Fruit fly (Drosophila melanogaster) whole organism, embryonic: Measurements from ENCODE around the gene CaBP1.

ENCODE experiments used
- Atf3 ChIP-seq: fragments of 200-800 bp; sonication (Bioruptor generic); optimal IDR thresholded peaks from 3 replicates; lab custom pipeline; 2016; ENCODE audit warnings: missing biosample characterization, missing genetic modification characterization
- CG10147 ChIP-seq: fragments of 200-800 bp; sonication (Bioruptor generic); optimal IDR thresholded peaks from 2 replicates; lab custom pipeline; 2019; ENCODE audit warnings: missing biosample characterization, mild to moderate bottlenecking, missing genetic modification characterization, moderate library complexity
- CG12104 ChIP-seq: fragments of 200-800 bp; sonication (Bioruptor generic); optimal IDR thresholded peaks from 3 replicates; lab custom pipeline; 2016; ENCODE audit warnings: missing biosample characterization, missing genetic modification characterization
- CG1233 ChIP-seq: fragments of 200-800 bp; sonication (Bioruptor generic); optimal IDR thresholded peaks from 4 replicates; lab custom pipeline; 2018; ENCODE audit warnings: missing biosample characterization, mild to moderate bottlenecking, missing genetic modification characterization
- CG13123 ChIP-seq: fragments of 200-800 bp; sonication (Bioruptor generic); optimal IDR thresholded peaks from 2 replicates; lab custom pipeline; 2016; ENCODE audit warnings: missing biosample characterization, missing genetic modification characterization
- CG13894 ChIP-seq: fragments of 200-800 bp; sonication (Bioruptor generic); optimal IDR thresholded peaks from 3 replicates; lab custom pipeline; 2018; ENCODE audit warnings: missing biosample characterization, mild to moderate bottlenecking, missing genetic modification characterization, moderate library complexity
- CG1529 ChIP-seq: fragments of 200-800 bp; sonication (Bioruptor generic); optimal IDR thresholded peaks from 3 replicates; lab custom pipeline; 2018; ENCODE audit warnings: missing biosample characterization, missing genetic modification characterization
- CG15479 ChIP-seq: fragments of 200-800 bp; sonication (Bioruptor generic); optimal IDR thresholded peaks from 3 replicates; lab custom pipeline; 2019; ENCODE audit warnings: missing biosample characterization, mild to moderate bottlenecking, missing genetic modification characterization, moderate library complexity
- CG15601 ChIP-seq: fragments of 200-800 bp; sonication (Bioruptor generic); optimal IDR thresholded peaks from 3 replicates; lab custom pipeline; 2019; ENCODE audit warnings: missing biosample characterization, mild to moderate bottlenecking, missing genetic modification characterization, moderate library complexity
- CG1647 ChIP-seq: fragments of 200-800 bp; sonication (Bioruptor generic); optimal IDR thresholded peaks from 3 replicates; lab custom pipeline; 2016; ENCODE audit warnings: missing biosample characterization, missing genetic modification characterization
- CG16813 ChIP-seq: fragments of 200-800 bp; sonication (Bioruptor generic); IDR thresholded peaks from 3 replicates; pipeline ENCODE4 v1.3.6; 2022; ENCODE audit warnings: missing biosample characterization, missing genetic modification characterization; ENCODE audit not compliant: partially characterized antibody
- CG17568 ChIP-seq: fragments of 200-800 bp; sonication (Bioruptor generic); optimal IDR thresholded peaks from 2 replicates; lab custom pipeline; 2018; ENCODE audit warnings: missing biosample characterization, mild to moderate bottlenecking, missing genetic modification characterization, moderate library complexity
- CG18476 ChIP-seq: fragments of 200-800 bp; sonication (Bioruptor generic); optimal IDR thresholded peaks from 2 replicates; lab custom pipeline; 2016; ENCODE audit warnings: missing biosample characterization, mild to moderate bottlenecking, missing genetic modification characterization
- CG31365 ChIP-seq: fragments of 200-800 bp; sonication (Bioruptor generic); optimal IDR thresholded peaks from 2 replicates; lab custom pipeline; 2018; ENCODE audit warnings: missing biosample characterization, mild to moderate bottlenecking, missing genetic modification characterization
- CG31388 ChIP-seq: fragments of 200-800 bp; sonication (Bioruptor generic); optimal IDR thresholded peaks from 2 replicates; lab custom pipeline; 2016; ENCODE audit warnings: missing biosample characterization, missing genetic modification characterization
- CG4424 ChIP-seq: fragments of 200-800 bp; sonication (Bioruptor generic); optimal IDR thresholded peaks from 3 replicates; lab custom pipeline; 2016; ENCODE audit warnings: missing biosample characterization, missing genetic modification characterization
- CG4707 ChIP-seq: fragments of 200-800 bp; sonication (Bioruptor generic); optimal IDR thresholded peaks from 2 replicates; lab custom pipeline; 2018; ENCODE audit warnings: missing biosample characterization, mild to moderate bottlenecking, missing genetic modification characterization, moderate library complexity
- CG6765 ChIP-seq: fragments of 200-800 bp; sonication (Bioruptor generic); optimal IDR thresholded peaks from 3 replicates; lab custom pipeline; 2017; ENCODE audit warnings: missing biosample characterization, mild to moderate bottlenecking, missing genetic modification characterization
- CG6854 ChIP-seq: fragments of 200-800 bp; sonication (Bioruptor generic); optimal IDR thresholded peaks from 3 replicates; lab custom pipeline; 2017; ENCODE audit warnings: missing biosample characterization, mild to moderate bottlenecking, missing genetic modification characterization
- CG7987 ChIP-seq: fragments of 200-800 bp; sonication (Bioruptor generic); optimal IDR thresholded peaks from 2 replicates; lab custom pipeline; 2018; ENCODE audit warnings: missing biosample characterization, mild to moderate bottlenecking, missing genetic modification characterization, moderate library complexity
- D19A ChIP-seq: fragments of 200-800 bp; optimal IDR thresholded peaks from 3 replicates; lab custom pipeline; 2019; ENCODE audit warnings: missing biosample characterization, mild to moderate bottlenecking, missing genetic modification characterization, moderate library complexity
- Dad ChIP-seq: fragments of 200-800 bp; sonication (Bioruptor generic); optimal IDR thresholded peaks from 3 replicates; lab custom pipeline; 2016; ENCODE audit warnings: missing biosample characterization, missing genetic modification characterization
- E2f1 ChIP-seq: fragments of 200-800 bp; sonication (Bioruptor generic); IDR thresholded peaks from 2 replicates; pipeline ENCODE4 v1.3.6; 2022; ENCODE audit warnings: missing biosample characterization, missing genetic modification characterization
- Eip74EF ChIP-seq, 2 experiments: fragments of 200-800 bp in 1 of 2; fragments of >200 bp in 1 of 2; sonication (Bioruptor generic) in 1 of 2; optimal IDR thresholded peaks; 2 replicates each; lab custom pipeline; 2017 to 2019; ENCODE audit warnings: missing biosample characterization in 2 of 2, missing genetic modification characterization in 2 of 2, mild to moderate bottlenecking in 1 of 2, moderate library complexity in 1 of 2
- GATAe ChIP-seq: fragments of 200-800 bp; sonication (Bioruptor generic); conservative IDR thresholded peaks from 2 replicates; pipeline ENCODE4 v1.3.6; 2022; ENCODE audit warnings: missing biosample characterization, missing genetic modification characterization
- Hr3 ChIP-seq: fragments of 200-800 bp; sonication (Bioruptor generic); optimal IDR thresholded peaks from 3 replicates; lab custom pipeline; 2016; ENCODE audit warnings: missing biosample characterization, missing genetic modification characterization
- MBD-R2 ChIP-seq: fragments of 200-800 bp; sonication (Bioruptor generic); IDR thresholded peaks from 2 replicates; pipeline ENCODE4 v1.3.6; 2022; ENCODE audit warnings: missing biosample characterization, missing genetic modification characterization
- Mad ChIP-seq: fragments of 200-800 bp; sonication (Bioruptor generic); optimal IDR thresholded peaks from 2 replicates; lab custom pipeline; 2016; ENCODE audit warnings: missing biosample characterization, missing genetic modification characterization
- NC2β ChIP-seq: fragments of 200-800 bp; sonication (Bioruptor generic); optimal IDR thresholded peaks from 2 replicates; lab custom pipeline; 2016; ENCODE audit warnings: missing biosample characterization, missing genetic modification characterization
- Oaz ChIP-seq: fragments of 200-800 bp; sonication (Bioruptor generic); IDR thresholded peaks from 2 replicates; pipeline ENCODE4 v1.3.6; 2022; ENCODE audit warnings: missing biosample characterization, missing genetic modification characterization
- Vsx1 ChIP-seq: fragments of 200-800 bp; sonication (Bioruptor generic); optimal IDR thresholded peaks from 2 replicates; lab custom pipeline; 2017; ENCODE audit warnings: missing biosample characterization, mild to moderate bottlenecking, missing genetic modification characterization, missing genetic modification reagents
- aop ChIP-seq: fragments of 200-800 bp; sonication (Bioruptor generic); IDR thresholded peaks from 2 replicates; pipeline ENCODE4 v1.3.6; 2022; ENCODE audit warnings: missing biosample characterization, missing genetic modification characterization
- cas ChIP-seq: fragments of 200-800 bp; sonication (Bioruptor generic); IDR thresholded peaks from 2 replicates; pipeline ENCODE4 v1.3.6; 2022; ENCODE audit warnings: missing biosample characterization, missing genetic modification characterization
- fd64A ChIP-seq: fragments of 200-800 bp; sonication (Bioruptor generic); optimal IDR thresholded peaks from 3 replicates; lab custom pipeline; 2018; ENCODE audit warnings: missing biosample characterization, mild to moderate bottlenecking, missing genetic modification characterization
- org-1 ChIP-seq: fragments of 200-800 bp; sonication (Bioruptor generic); optimal IDR thresholded peaks from 2 replicates; lab custom pipeline; 2017; ENCODE audit warnings: missing biosample characterization, missing genetic modification characterization
- pb ChIP-seq: fragments of 200-800 bp; sonication (Bioruptor generic); optimal IDR thresholded peaks from 3 replicates; lab custom pipeline; 2016; ENCODE audit warnings: missing biosample characterization, missing genetic modification characterization
- phol ChIP-seq: fragments of 200-800 bp; sonication (Bioruptor generic); optimal IDR thresholded peaks from 3 replicates; lab custom pipeline; 2018; ENCODE audit warnings: missing biosample characterization, mild to moderate bottlenecking, missing genetic modification characterization, moderate library complexity
- pita ChIP-seq: fragments of 200-800 bp; sonication (Bioruptor generic); optimal IDR thresholded peaks from 2 replicates; lab custom pipeline; 2017; ENCODE audit warnings: missing biosample characterization, mild to moderate bottlenecking, missing genetic modification characterization
- salm ChIP-seq: fragments of 200-800 bp; sonication (Bioruptor generic); optimal IDR thresholded peaks from 2 replicates; lab custom pipeline; 2018; ENCODE audit warnings: missing biosample characterization, mild to moderate bottlenecking, missing genetic modification characterization
- sc ChIP-seq, 3 experiments: fragments of >200 bp in 2 of 3; fragments of 200-800 bp in 1 of 3; sonication (Bioruptor generic) in 1 of 3; optimal IDR thresholded peaks; 2 replicates in 2 of 3; 3 replicates in 1 of 3; lab custom pipeline; 2017; ENCODE audit warnings: mild to moderate bottlenecking in 1 of 3, missing biosample characterization in 1 of 3, missing genetic modification characterization in 1 of 3, missing genetic modification reagents in 1 of 3
- scrt ChIP-seq: fragments of 200-800 bp; sonication (Bioruptor generic); optimal IDR thresholded peaks from 2 replicates; lab custom pipeline; 2018; ENCODE audit warnings: missing biosample characterization, mild to moderate bottlenecking, missing genetic modification characterization, moderate library complexity
- shn ChIP-seq: fragments of 200-800 bp; sonication (Bioruptor generic); optimal IDR thresholded peaks from 3 replicates; lab custom pipeline; 2016; ENCODE audit warnings: missing biosample characterization, missing genetic modification characterization
- ssp ChIP-seq: fragments of 200-800 bp; sonication (Bioruptor generic); IDR thresholded peaks from 2 replicates; pipeline ENCODE4 v1.3.6; 2022; ENCODE audit warnings: missing biosample characterization, missing genetic modification characterization
- stwl ChIP-seq: fragments of 200-800 bp; sonication (Bioruptor generic); optimal IDR thresholded peaks from 3 replicates; lab custom pipeline; 2018; ENCODE audit warnings: missing biosample characterization, mild to moderate bottlenecking, missing genetic modification characterization, moderate library complexity
- toy ChIP-seq: fragments of 200-800 bp; sonication (Bioruptor generic); IDR thresholded peaks from 2 replicates; pipeline ENCODE4 v1.3.6; 2022; ENCODE audit warnings: missing biosample characterization, missing genetic modification characterization
- trem ChIP-seq: fragments of 200-800 bp; optimal IDR thresholded peaks from 3 replicates; lab custom pipeline; 2019; ENCODE audit warnings: missing biosample characterization, mild to moderate bottlenecking, missing genetic modification characterization, moderate library complexity
- tup ChIP-seq: fragments of 200-800 bp; sonication (Bioruptor generic); optimal IDR thresholded peaks from 2 replicates; lab custom pipeline; 2016; ENCODE audit warnings: missing biosample characterization, mild to moderate bottlenecking, missing genetic modification characterization, moderate library complexity
- zen ChIP-seq: fragments of 200-800 bp; sonication (Bioruptor generic); optimal IDR thresholded peaks from 3 replicates; lab custom pipeline; 2018; ENCODE audit warnings: missing biosample characterization, mild to moderate bottlenecking, missing genetic modification characterization, moderate library complexity

The CaBP1 gene

dm6 chr2L:16325515-16326257, 30.8 kb downstream of the CaBP1 start, which contains the start of gene cact (continued):
- peak; percentile 79 for TF ChIP-seq Vsx1
- TF ChIP-seq CG1233 (GFP tag; lab: Kevin White, UChicago) = peak; percentile 77
- TF ChIP-seq CG31388 (GFP tag; lab: Kevin White, UChicago) = peak; percentile 77
- peak; percentile 88 for TF ChIP-seq D19A (tag; lab: Kevin White, UChicago)
- peak; percentile 16 for TF ChIP-seq CG31365 (tag; lab: Kevin White, UChicago)
- peak; percentile 89 for TF ChIP-seq E2f1 (GFP tag; lab: Robert Waterston, UW)
- TF ChIP-seq Mad = peak; percentile 94
- peak; percentile 45; the same call in 1 of the 2 replicates for TF ChIP-seq cas (GFP tag; lab: Robert Waterston, UW)
- TF ChIP-seq CG4707 (GFP tag; lab: Kevin White, UChicago) = no peak
- peak; percentile 94 for TF ChIP-seq ssp (GFP tag; lab: Robert Waterston, UW)
- peak; percentile 91 for TF ChIP-seq Dad (GFP tag; lab: Kevin White, UChicago)
- peak; percentile 63 for TF ChIP-seq CG6765
- TF ChIP-seq CG6854 = peak; percentile 87
- peak; percentile 89 for TF ChIP-seq tup (GFP tag; lab: Kevin White, UChicago)
- peak; percentile 80 for TF ChIP-seq stwl (tag; lab: Kevin White, UChicago)
- no peak for TF ChIP-seq pita (GFP tag; lab: Kevin White, UChicago)
- peak; percentile 91 for TF ChIP-seq CG12104 (GFP tag; lab: Kevin White, UChicago)
- peak; percentile 95 for TF ChIP-seq NC2β (GFP tag; lab: Kevin White, UChicago)
- TF ChIP-seq org-1 (GFP tag; lab: Kevin White, UChicago) = peak; percentile 74
- peak; percentile 87 for TF ChIP-seq CG13123
- TF ChIP-seq MBD-R2 (GFP tag; lab: Robert Waterston, UW) = peak; percentile 72
- TF ChIP-seq CG17568 = peak; percentile 86
- TF ChIP-seq shn (GFP tag; lab: Kevin White, UChicago) = peak; percentile 91
- peak; percentile 90 for TF ChIP-seq CG15601
- TF ChIP-seq sc (optimal IDR thresholded peaks at IDR 0.05; lab: Kevin White, UChicago) = no peak
- peak; percentile 85 for TF ChIP-seq sc (GFP tag; optimal IDR thresholded peaks at IDR 0.05; lab: Kevin White, UChicago)
- TF ChIP-seq CG7987 = peak; percentile 62
- TF ChIP-seq CG13894 (tag; lab: Kevin White, UChicago) = peak; percentile 95
- TF ChIP-seq phol (tag; lab: Kevin White, UChicago) = peak; percentile 95
- peak; percentile 73 for TF ChIP-seq pb (GFP tag; lab: Kevin White, UChicago)
- TF ChIP-seq scrt (GFP tag; lab: Kevin White, UChicago) = peak; percentile 82
- peak; percentile 92 for TF ChIP-seq CG10147
- no peak for TF ChIP-seq fd64A
- no peak for TF ChIP-seq aop
- peak; percentile 88 for TF ChIP-seq CG18476 (GFP tag; lab: Kevin White, UChicago)
- peak; percentile 92 for TF ChIP-seq CG4424 (GFP tag; lab: Kevin White, UChicago)
- peak; percentile 71 for TF ChIP-seq Oaz (GFP tag; lab: Robert Waterston, UW)
- peak; percentile 90 for TF ChIP-seq CG1647 (GFP tag; lab: Kevin White, UChicago)
- peak; percentile 94 for TF ChIP-seq zen (tag; lab: Kevin White, UChicago)
- TF ChIP-seq CG1529 = peak; percentile 82
- TF ChIP-seq CG15479 = no peak
- TF ChIP-seq Hr3 (GFP tag; lab: Kevin White, UChicago) = peak; percentile 92
- peak in 1 of 2 experiments; percentile 80 for TF ChIP-seq Eip74EF (GFP tag; optimal IDR thresholded peaks at IDR 0.05; lab: Kevin White, UChicago)
- TF ChIP-seq trem (tag; lab: Kevin White, UChicago) = peak; percentile 94
- TF ChIP-seq CG16813 (GFP tag; lab: Robert Waterston, UW) = peak; percentile 57; the same call in 2 of the 3 replicates
- TF ChIP-seq GATAe (GFP tag; lab: Robert Waterston, UW) = peak; percentile 59; the same call in 1 of the 2 replicates
- peak; percentile 91 for TF ChIP-seq Atf3 (GFP tag; lab: Kevin White, UChicago)
- TF ChIP-seq toy (GFP tag; lab: Robert Waterston, UW) = no peak
- TF ChIP-seq salm = peak; percentile 86
